Worm (Caenorhabditis elegans) whole organism, L4 larva: Measurements from ENCODE around the gene Y56A3A.41.

Experiments
- lin-29 ChIP-seq: fragments of 200-800 bp; sonication (Bioruptor generic); IDR thresholded peaks from 2 replicates; pipeline ENCODE4 v1.3.6; 2022; ENCODE audit warnings: missing genetic modification reagents, missing genetic modification characterization, missing compliant biosample characterization
- lin-38 ChIP-seq: fragments of 200-800 bp; sonication (Bioruptor generic); IDR thresholded peaks from 2 replicates; pipeline ENCODE4 v1.3.6; 2022; ENCODE audit warnings: missing genetic modification reagents, missing genetic modification characterization, missing compliant biosample characterization
- nhr-42 ChIP-seq: fragments of 200-800 bp; sonication (Bioruptor generic); IDR thresholded peaks from 2 replicates; pipeline ENCODE4 v1.3.6; 2022; ENCODE audit warnings: missing genetic modification characterization, missing compliant biosample characterization
- ztf-11 ChIP-seq: fragments of 150-350 bp; optimal IDR thresholded peaks from 2 replicates; lab custom pipeline; 2014; ENCODE audit warnings: missing biosample characterization, missing genetic modification characterization

DNA sequence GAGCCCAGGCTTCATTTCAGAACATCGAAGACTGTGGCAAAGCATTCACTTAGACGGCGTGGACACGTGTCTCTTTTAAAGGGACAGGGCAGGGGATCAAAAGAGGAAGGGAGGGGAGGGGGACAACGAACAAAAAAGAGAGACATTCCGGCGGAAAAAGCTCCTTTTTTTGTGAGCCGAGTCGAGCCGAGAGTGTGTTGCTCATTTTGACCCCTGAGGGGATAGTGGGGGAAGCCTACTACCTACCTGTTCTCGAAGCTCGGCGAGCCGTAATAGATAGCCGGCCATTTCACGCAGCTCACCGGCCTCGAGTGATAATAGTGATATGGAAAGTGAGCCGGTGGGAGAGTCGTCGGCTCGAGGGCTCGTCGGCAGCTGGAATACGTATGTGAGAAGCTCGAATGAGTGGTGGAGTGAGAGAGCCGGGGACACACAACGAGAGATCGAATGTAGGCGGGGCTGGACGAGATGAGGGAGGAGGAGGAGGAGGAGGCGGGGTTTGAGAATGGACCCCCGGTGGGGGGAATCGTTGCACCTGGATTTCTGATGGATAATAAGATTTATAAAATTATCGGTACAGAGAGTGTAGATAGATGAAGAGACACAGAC, 43.9 kb upstream of the Y56A3A.41 start:
- TF ChIP-seq lin-29 (GFP tag; lab: Robert Waterston, UW) = no peak
- no peak for TF ChIP-seq ztf-11
- no peak for TF ChIP-seq lin-38 (GFP tag; lab: Robert Waterston, UW)
- TF ChIP-seq nhr-42 = no peak
